Fruit fly (Drosophila melanogaster): ENCODE measurements around the gene Vsx1.

- no peak for TF ChIP-seq Dll (optimal IDR thresholded peaks at IDR 0.05)
- no peak for TF ChIP-seq EcR (GFP tag; optimal IDR thresholded peaks at IDR 0.05)
- no peak for TF ChIP-seq psq (optimal IDR thresholded peaks at IDR 0.05)
- TF ChIP-seq usp (GFP tag; optimal IDR thresholded peaks at IDR 0.05), result no peak
- no peak for TF ChIP-seq CG8478 (optimal IDR thresholded peaks at IDR 0.05)
Observed at dm6 chrX:5588454-5588853, 5.6 kb upstream of the Vsx1 start.

All from whole organism.